Fruit fly (Drosophila melanogaster) whole organism, embryonic: ENCODE measurements around the gene CG42671.

Experiments used
- CG10431 ChIP-seq: fragments of 200-800 bp; sonication (Bioruptor generic); optimal IDR thresholded peaks from 3 replicates; lab custom pipeline; 2018; ENCODE audit warnings: missing biosample characterization, mild to moderate bottlenecking, missing genetic modification characterization
- CG12659 ChIP-seq: fragments of 200-800 bp; sonication (Bioruptor generic); optimal IDR thresholded peaks from 3 replicates; lab custom pipeline; 2017; ENCODE audit warnings: mild to moderate bottlenecking, missing biosample characterization, missing genetic modification reagents, missing genetic modification characterization
- CG12942 ChIP-seq: fragments of 200-800 bp; sonication (Bioruptor generic); optimal IDR thresholded peaks from 3 replicates; lab custom pipeline; 2016; ENCODE audit warnings: missing biosample characterization, missing genetic modification characterization
- CG13287 ChIP-seq: fragments of 200-800 bp; sonication (Bioruptor generic); IDR thresholded peaks from 2 replicates; pipeline ENCODE4 v1.3.6; 2022; ENCODE audit warnings: missing biosample characterization, missing genetic modification characterization; ENCODE audit not compliant: partially characterized antibody
- CG15601 ChIP-seq: fragments of 200-800 bp; sonication (Bioruptor generic); optimal IDR thresholded peaks from 3 replicates; lab custom pipeline; 2019; ENCODE audit warnings: missing biosample characterization, mild to moderate bottlenecking, missing genetic modification characterization, moderate library complexity
- CG17328 ChIP-seq: fragments of 200-800 bp; sonication (Bioruptor generic); IDR thresholded peaks from 2 replicates; pipeline ENCODE4 v1.3.6; 2022; ENCODE audit warnings: missing biosample characterization, missing genetic modification characterization
- CG17612 ChIP-seq: fragments of 200-800 bp; sonication (Bioruptor generic); IDR thresholded peaks from 2 replicates; pipeline ENCODE4 v1.3.6; 2022; ENCODE audit warnings: missing biosample characterization, missing genetic modification characterization
- CG2116 ChIP-seq: fragments of 200-800 bp; sonication (Bioruptor generic); optimal IDR thresholded peaks from 3 replicates; lab custom pipeline; 2018; ENCODE audit warnings: missing biosample characterization, mild to moderate bottlenecking, missing genetic modification characterization
- CG33213 ChIP-seq: fragments of 200-800 bp; sonication (Bioruptor generic); optimal IDR thresholded peaks from 3 replicates; lab custom pipeline; 2016; ENCODE audit warnings: missing biosample characterization, missing genetic modification characterization
- CG4404 ChIP-seq: fragments of 200-800 bp; sonication (Bioruptor generic); IDR thresholded peaks from 2 replicates; pipeline ENCODE4 v1.3.6; 2022; ENCODE audit warnings: missing biosample characterization, missing genetic modification characterization
- CG5180 ChIP-seq: fragments of 200-800 bp; sonication (Bioruptor generic); optimal IDR thresholded peaks from 3 replicates; lab custom pipeline; 2017; ENCODE audit warnings: missing biosample characterization, missing genetic modification characterization, mild to moderate bottlenecking, moderate library complexity, missing genetic modification reagents
- CG6272 ChIP-seq: fragments of 200-800 bp; sonication (Bioruptor generic); IDR thresholded peaks from 2 replicates; pipeline ENCODE4 v1.3.6; 2022; ENCODE audit warnings: missing biosample characterization, missing genetic modification characterization
- CG6654 ChIP-seq: fragments of 200-800 bp; sonication (Bioruptor generic); optimal IDR thresholded peaks from 2 replicates; lab custom pipeline; 2017; ENCODE audit warnings: missing biosample characterization, mild to moderate bottlenecking, missing genetic modification characterization
- CG6683 ChIP-seq: fragments of 200-800 bp; sonication (Bioruptor generic); optimal IDR thresholded peaks from 2 replicates; lab custom pipeline; 2017; ENCODE audit warnings: missing biosample characterization, mild to moderate bottlenecking, missing genetic modification characterization, missing genetic modification reagents
- CG6813 ChIP-seq: fragments of 200-800 bp; sonication (Bioruptor generic); optimal IDR thresholded peaks from 2 replicates; lab custom pipeline; 2017; ENCODE audit warnings: missing biosample characterization, missing genetic modification characterization, mild to moderate bottlenecking, moderate library complexity, missing genetic modification reagents
- CG7357 ChIP-seq: fragments of 200-800 bp; sonication (Bioruptor generic); IDR thresholded peaks from 3 replicates; pipeline ENCODE4 v1.3.6; 2022; ENCODE audit warnings: missing biosample characterization, missing genetic modification characterization
- CG7556 ChIP-seq: fragments of 200-800 bp; sonication (Bioruptor generic); optimal IDR thresholded peaks from 2 replicates; lab custom pipeline; 2017; ENCODE audit warnings: missing biosample characterization, mild to moderate bottlenecking, missing genetic modification characterization
- Dp ChIP-seq: fragments of 200-800 bp; sonication (Bioruptor generic); optimal IDR thresholded peaks from 2 replicates; lab custom pipeline; 2018; ENCODE audit warnings: missing biosample characterization, mild to moderate bottlenecking, missing genetic modification characterization, moderate library complexity
- Dref ChIP-seq: fragments of 200-800 bp; sonication (Bioruptor generic); IDR thresholded peaks from 2 replicates; pipeline ENCODE4 v1.3.6; 2022; ENCODE audit warnings: missing biosample characterization, missing genetic modification characterization
- Fer1 ChIP-seq: fragments of 200-800 bp; sonication (Bioruptor generic); optimal IDR thresholded peaks from 2 replicates; lab custom pipeline; 2017; ENCODE audit warnings: missing biosample characterization, mild to moderate bottlenecking, missing genetic modification characterization
- GATAe ChIP-seq: fragments of 200-800 bp; sonication (Bioruptor generic); conservative IDR thresholded peaks from 2 replicates; pipeline ENCODE4 v1.3.6; 2022; ENCODE audit warnings: missing biosample characterization, missing genetic modification characterization
- HLH54F ChIP-seq: fragments of 200-800 bp; sonication (Bioruptor generic); optimal IDR thresholded peaks from 3 replicates; lab custom pipeline; 2016; ENCODE audit warnings: missing biosample characterization, missing genetic modification characterization
- HLHmδ ChIP-seq: fragments of 200-800 bp; sonication (Bioruptor generic); optimal IDR thresholded peaks from 2 replicates; lab custom pipeline; 2018; ENCODE audit warnings: missing biosample characterization, mild to moderate bottlenecking, missing genetic modification characterization, moderate library complexity
- Hey ChIP-seq: fragments of 200-800 bp; sonication (Bioruptor generic); optimal IDR thresholded peaks from 3 replicates; lab custom pipeline; 2018; ENCODE audit warnings: missing biosample characterization, mild to moderate bottlenecking, missing genetic modification characterization
- Hmx ChIP-seq: fragments of 200-800 bp; sonication (Bioruptor generic); optimal IDR thresholded peaks from 2 replicates; lab custom pipeline; 2016; ENCODE audit warnings: missing biosample characterization, missing genetic modification characterization
- Hr39 ChIP-seq: fragments of >200 bp; optimal IDR thresholded peaks from 2 replicates; lab custom pipeline; 2017
- MTF-1 ChIP-seq: fragments of 200-800 bp; sonication (Bioruptor generic); optimal IDR thresholded peaks from 2 replicates; lab custom pipeline; 2018; ENCODE audit warnings: missing biosample characterization, mild to moderate bottlenecking, missing genetic modification characterization, borderline replicate concordance
- NK7.1 ChIP-seq: fragments of 200-800 bp; sonication (Bioruptor generic); optimal IDR thresholded peaks from 3 replicates; lab custom pipeline; 2016; ENCODE audit warnings: missing biosample characterization, missing genetic modification characterization
- Neu2 ChIP-seq: fragments of 200-800 bp; sonication (Bioruptor generic); optimal IDR thresholded peaks from 3 replicates; lab custom pipeline; 2016; ENCODE audit warnings: missing biosample characterization, missing genetic modification characterization, borderline replicate concordance
- Nf-YC ChIP-seq: fragments of 200-800 bp; optimal IDR thresholded peaks from 3 replicates; lab custom pipeline; 2019; ENCODE audit warnings: missing biosample characterization, mild to moderate bottlenecking, missing genetic modification characterization, moderate library complexity
- Oli ChIP-seq: fragments of 200-800 bp; sonication (Bioruptor generic); optimal IDR thresholded peaks from 2 replicates; lab custom pipeline; 2018; ENCODE audit warnings: missing biosample characterization, mild to moderate bottlenecking, missing genetic modification characterization, moderate library complexity
- Rx ChIP-seq: fragments of 200-800 bp; sonication (Bioruptor generic); IDR thresholded peaks from 2 replicates; pipeline ENCODE4 v1.3.6; 2022; ENCODE audit warnings: missing biosample characterization, missing genetic modification characterization
- Sox100B ChIP-seq: fragments of 200-800 bp; sonication (Bioruptor generic); optimal IDR thresholded peaks from 3 replicates; lab custom pipeline; 2018; ENCODE audit warnings: missing biosample characterization, mild to moderate bottlenecking, missing genetic modification characterization
- Sry-β ChIP-seq: fragments of 200-800 bp; sonication (Bioruptor generic); optimal IDR thresholded peaks from 2 replicates; lab custom pipeline; 2018; ENCODE audit warnings: missing biosample characterization, mild to moderate bottlenecking, missing genetic modification characterization, moderate library complexity
- Xrp1 ChIP-seq: fragments of 200-800 bp; sonication (Bioruptor generic); IDR thresholded peaks from 2 replicates; pipeline ENCODE4 v1.3.6; 2022; ENCODE audit warnings: missing biosample characterization, missing genetic modification characterization
- cas ChIP-seq: fragments of 200-800 bp; sonication (Bioruptor generic); IDR thresholded peaks from 2 replicates; pipeline ENCODE4 v1.3.6; 2022; ENCODE audit warnings: missing biosample characterization, missing genetic modification characterization
- chn ChIP-seq: fragments of 200-800 bp; sonication (Bioruptor generic); optimal IDR thresholded peaks from 2 replicates; lab custom pipeline; 2016; ENCODE audit warnings: missing biosample characterization, missing genetic modification characterization
- crc ChIP-seq: fragments of 200-800 bp; sonication (Bioruptor generic); optimal IDR thresholded peaks from 2 replicates; lab custom pipeline; 2016; ENCODE audit warnings: missing biosample characterization, missing genetic modification characterization
- dan ChIP-seq: fragments of 200-800 bp; sonication (Bioruptor generic); IDR thresholded peaks from 2 replicates; pipeline ENCODE4 v1.3.6; 2022; ENCODE audit warnings: missing biosample characterization, missing genetic modification characterization
- dm ChIP-seq: fragments of 200-800 bp; sonication (Bioruptor generic); optimal IDR thresholded peaks from 3 replicates; lab custom pipeline; 2016; ENCODE audit warnings: missing biosample characterization, missing genetic modification characterization
- ems ChIP-seq: fragments of 200-800 bp; sonication (Bioruptor generic); optimal IDR thresholded peaks from 3 replicates; lab custom pipeline; 2016; ENCODE audit warnings: missing biosample characterization, missing genetic modification characterization
- gce ChIP-seq: fragments of 200-800 bp; sonication (Bioruptor generic); IDR thresholded peaks from 3 replicates; pipeline ENCODE4 v1.3.6; 2022; ENCODE audit warnings: missing biosample characterization, missing genetic modification characterization
- jigr1 ChIP-seq: fragments of 200-800 bp; sonication (Bioruptor generic); IDR thresholded peaks from 3 replicates; pipeline ENCODE4 v1.3.6; 2022; ENCODE audit warnings: missing biosample characterization, missing genetic modification characterization
- kay ChIP-seq: fragments of 200-800 bp; sonication (Bioruptor generic); optimal IDR thresholded peaks from 2 replicates; lab custom pipeline; 2016; ENCODE audit warnings: missing biosample characterization, missing genetic modification characterization
- ken ChIP-seq: fragments of 200-800 bp; sonication (Bioruptor generic); IDR thresholded peaks from 3 replicates; pipeline ENCODE4 v1.3.6; 2022; ENCODE audit warnings: missing biosample characterization, missing genetic modification characterization
- mirr ChIP-seq: fragments of 200-800 bp; sonication (Bioruptor generic); optimal IDR thresholded peaks from 3 replicates; lab custom pipeline; 2018; ENCODE audit warnings: missing biosample characterization, mild to moderate bottlenecking, missing genetic modification characterization
- onecut ChIP-seq: fragments of 200-800 bp; sonication (Bioruptor generic); IDR thresholded peaks from 2 replicates; pipeline ENCODE4 v1.3.6; 2022; ENCODE audit warnings: missing biosample characterization, missing genetic modification characterization
- pb ChIP-seq: fragments of 200-800 bp; sonication (Bioruptor generic); optimal IDR thresholded peaks from 3 replicates; lab custom pipeline; 2016; ENCODE audit warnings: missing biosample characterization, missing genetic modification characterization
- peb ChIP-seq: fragments of 200-800 bp; sonication (Bioruptor generic); IDR thresholded peaks from 2 replicates; pipeline ENCODE4 v1.3.6; 2022; ENCODE audit warnings: missing biosample characterization, missing genetic modification characterization
- scrt ChIP-seq: fragments of 200-800 bp; sonication (Bioruptor generic); optimal IDR thresholded peaks from 2 replicates; lab custom pipeline; 2018; ENCODE audit warnings: missing biosample characterization, mild to moderate bottlenecking, missing genetic modification characterization, moderate library complexity
- usp ChIP-seq: fragments of >200 bp; optimal IDR thresholded peaks from 2 replicates; lab custom pipeline; 2017; ENCODE audit warnings: missing biosample characterization, missing genetic modification characterization

Gene CG42671

DNA sequence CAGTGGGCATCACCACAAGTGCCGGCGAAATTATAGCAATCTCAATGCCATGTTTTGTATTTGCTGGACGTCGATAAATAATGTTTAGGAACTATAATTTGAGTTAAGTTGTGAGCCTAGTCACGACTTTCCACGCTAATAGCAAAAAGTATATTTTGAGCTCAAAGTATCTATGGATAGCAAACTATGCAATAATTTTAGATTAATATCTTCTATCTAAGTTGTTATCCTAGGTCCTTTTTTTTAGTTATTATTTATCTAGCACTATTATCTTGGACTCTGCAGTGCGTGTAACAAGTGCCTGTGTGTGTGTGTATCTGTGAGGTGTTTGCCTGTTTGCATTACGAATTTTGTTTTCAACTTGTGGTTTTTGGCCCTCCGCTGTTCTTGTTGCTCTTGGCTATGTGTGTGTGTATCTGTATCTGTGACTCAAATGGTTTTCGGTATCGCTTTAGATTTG lies 46.0 kb downstream of the CG42671 start (continued):
- TF ChIP-seq Neu2 (GFP tag; lab: Kevin White, UChicago) (no peak), Sry-β (GFP tag; lab: Kevin White, UChicago) (peak; percentile 5), CG17612 (GFP tag; lab: Robert Waterston, UW) (no peak), Dp (GFP tag; lab: Kevin White, UChicago) (no peak), Oli (peak; percentile 85), Dref (no peak), jigr1 (GFP tag; lab: Robert Waterston, UW) (peak; percentile 29; the same call in 1 of the 3 replicates), CG6683 (GFP tag; lab: Kevin White, UChicago) (peak; percentile 61), CG12659 (GFP tag; lab: Kevin White, UChicago) (peak; percentile 78), Hr39 (lab: Kevin White, UChicago) (no peak), kay (GFP tag; lab: Kevin White, UChicago) (peak; percentile 6), CG13287 (no peak; the same call in 1 of the 2 replicates), CG6654 (no peak), dm (GFP tag; lab: Kevin White, UChicago) (peak; percentile 62), ken (peak; percentile 44; the same call in 1 of the 3 replicates), cas (GFP tag; lab: Robert Waterston, UW) (0 out of 2 replicates have a peak, but pooled peaks have one; percentile 15), scrt (GFP tag; lab: Kevin White, UChicago) (peak; percentile 72), CG6272 (GFP tag; lab: Robert Waterston, UW) (peak; percentile 49; the same call in 1 of the 2 replicates), NK7.1 (GFP tag; lab: Kevin White, UChicago) (peak; percentile 60), MTF-1 (GFP tag; lab: Kevin White, UChicago) (peak; percentile 8), ems (GFP tag; lab: Kevin White, UChicago) (peak; percentile 86), CG4404 (peak; percentile 70; the same call in 1 of the 2 replicates), CG7556 (GFP tag; lab: Kevin White, UChicago) (peak; percentile 79), Nf-YC (tag; lab: Kevin White, UChicago) (no peak), Hmx (no peak), CG17328 (peak; percentile 66), HLHmδ (peak; percentile 8), CG7357 (GFP tag; lab: Robert Waterston, UW) (peak; percentile 77), Hey (tag; lab: Kevin White, UChicago) (no peak), Sox100B (GFP tag; lab: Kevin White, UChicago) (peak; percentile 57), onecut (GFP tag; lab: Robert Waterston, UW) (no peak; the same call in 1 of the 2 replicates), CG6813 (GFP tag; lab: Kevin White, UChicago) (peak; percentile 75), CG33213 (GFP tag; lab: Kevin White, UChicago) (peak; percentile 57), crc (GFP tag; lab: Kevin White, UChicago) (peak; percentile 63), GATAe (GFP tag; lab: Robert Waterston, UW) (no peak; the same call in 1 of the 2 replicates), pb (GFP tag; lab: Kevin White, UChicago) (peak; percentile 22), CG10431 (GFP tag; lab: Kevin White, UChicago) (no peak), CG5180 (GFP tag; lab: Kevin White, UChicago) (peak; percentile 51), mirr (GFP tag; lab: Kevin White, UChicago) (peak; percentile 55), Xrp1 (GFP tag; lab: Robert Waterston, UW) (peak; percentile 87), peb (GFP tag; lab: Robert Waterston, UW) (0 out of 2 replicates have a peak, but pooled peaks have one; percentile 44), usp (GFP tag; lab: Kevin White, UChicago) (no peak), gce (GFP tag; lab: Robert Waterston, UW) (no peak), Fer1 (GFP tag; lab: Kevin White, UChicago) (peak; percentile 73), CG12942 (GFP tag; lab: Kevin White, UChicago) (peak; percentile 77), Rx (peak; percentile 70), CG15601 (peak; percentile 67), chn (GFP tag; lab: Kevin White, UChicago) (peak; percentile 72), dan (GFP tag; lab: Robert Waterston, UW) (no peak), CG2116 (GFP tag; lab: Kevin White, UChicago) (peak; percentile 46), HLH54F (GFP tag; lab: Kevin White, UChicago) (peak; percentile 84)
